Fruit fly (Drosophila melanogaster) whole organism, embryonic: Measurements from ENCODE around the gene Map205.

Source experiments
- CG12744 ChIP-seq: fragments of 200-800 bp; sonication (Bioruptor generic); optimal IDR thresholded peaks from 2 replicates; lab custom pipeline; 2016; ENCODE audit warnings: missing biosample characterization, missing genetic modification characterization
- CG15601 ChIP-seq: fragments of 200-800 bp; sonication (Bioruptor generic); optimal IDR thresholded peaks from 3 replicates; lab custom pipeline; 2019; ENCODE audit warnings: missing biosample characterization, mild to moderate bottlenecking, missing genetic modification characterization, moderate library complexity
- CG17802 ChIP-seq: fragments of 200-800 bp; sonication (Bioruptor generic); optimal IDR thresholded peaks from 2 replicates; lab custom pipeline; 2018; ENCODE audit warnings: missing biosample characterization, mild to moderate bottlenecking, missing genetic modification characterization, moderate library complexity
- CG34422 ChIP-seq: fragments of 200-800 bp; sonication (Bioruptor generic); IDR thresholded peaks from 3 replicates; pipeline ENCODE4 v1.3.6; 2022; ENCODE audit warnings: missing biosample characterization, missing genetic modification characterization
- CG5245 ChIP-seq: fragments of 200-800 bp; sonication (Bioruptor generic); optimal IDR thresholded peaks from 3 replicates; lab custom pipeline; 2016; ENCODE audit warnings: missing biosample characterization, missing genetic modification characterization
- CG7928 ChIP-seq: fragments of 200-800 bp; sonication (Bioruptor generic); optimal IDR thresholded peaks from 2 replicates; lab custom pipeline; 2017; ENCODE audit warnings: missing biosample characterization, mild to moderate bottlenecking, missing genetic modification characterization
- HHEX ChIP-seq: fragments of 200-800 bp; sonication (Bioruptor generic); optimal IDR thresholded peaks from 3 replicates; lab custom pipeline; 2017; ENCODE audit warnings: missing biosample characterization, mild to moderate bottlenecking, missing genetic modification characterization, missing genetic modification reagents
- Pdp1 ChIP-seq, 2 experiments: fragments of 200-800 bp; sonication (Bioruptor generic); optimal IDR thresholded peaks; 3 replicates each; lab custom pipeline; 2016; ENCODE audit warnings: missing biosample characterization in 2 of 2, missing genetic modification characterization in 2 of 2, mild to moderate bottlenecking in 1 of 2, moderate library complexity in 1 of 2
- dati ChIP-seq: fragments of 200-800 bp; sonication (Bioruptor generic); IDR thresholded peaks from 2 replicates; pipeline ENCODE4 v1.3.6; 2022; ENCODE audit warnings: missing biosample characterization, missing genetic modification characterization
- ro ChIP-seq: fragments of 200-800 bp; sonication (Bioruptor generic); IDR thresholded peaks from 2 replicates; pipeline ENCODE4 v1.3.6; 2022; ENCODE audit warnings: missing biosample characterization, missing genetic modification characterization

DNA sequence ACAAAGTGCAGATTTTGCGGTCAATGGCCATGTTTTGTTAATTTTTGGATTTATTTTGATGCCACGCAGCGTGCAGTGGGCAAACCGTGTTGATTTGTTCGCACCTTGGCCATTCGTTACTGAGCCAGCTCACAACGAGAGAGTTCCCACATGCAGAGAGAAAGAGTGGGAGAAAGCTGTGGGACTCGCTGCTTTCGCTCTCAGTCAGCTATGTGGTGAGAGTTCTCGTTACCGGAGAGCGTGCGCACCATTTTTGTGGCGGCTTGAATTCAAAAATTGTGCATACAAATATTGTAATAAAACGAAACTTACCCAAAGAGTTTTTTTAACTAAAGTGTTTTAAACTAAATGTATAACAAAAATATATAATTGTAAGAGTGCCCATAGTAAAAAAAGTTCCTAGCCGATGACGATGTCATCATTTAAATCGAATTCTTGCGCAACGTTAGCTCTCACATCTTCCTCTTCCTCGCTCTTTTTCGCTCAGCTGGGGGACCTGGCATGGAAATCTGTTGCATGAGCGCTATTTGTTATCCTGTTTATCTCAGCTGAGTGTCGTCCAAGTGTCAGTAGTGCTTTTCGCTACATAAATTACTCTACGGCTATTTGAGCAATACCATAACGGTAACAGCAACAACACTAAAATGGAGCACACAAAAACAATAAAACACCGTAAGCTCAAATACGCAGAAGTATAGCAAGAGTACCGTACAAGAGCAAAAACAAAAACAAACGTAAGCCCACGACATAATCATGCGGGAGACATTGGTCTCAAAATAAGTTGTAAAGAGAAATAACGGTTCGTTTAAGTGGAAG is 52.6 kb downstream of the Map205 start, which contains the start of gene heph:
- no peak for TF ChIP-seq dati
- no peak for TF ChIP-seq ro (GFP tag; lab: Robert Waterston, UW)
- TF ChIP-seq CG15601: no peak
- TF ChIP-seq CG7928: no peak
- TF ChIP-seq Pdp1 (GFP tag; optimal IDR thresholded peaks at IDR 0.05; lab: Kevin White, UChicago): no peak
- TF ChIP-seq CG17802 (tag; lab: Kevin White, UChicago): no peak
- no peak for TF ChIP-seq HHEX (GFP tag; lab: Kevin White, UChicago)
- no peak for TF ChIP-seq CG12744 (GFP tag; lab: Kevin White, UChicago)
- no peak for TF ChIP-seq CG5245
- no peak for TF ChIP-seq CG34422
